Worm (Caenorhabditis elegans) whole organism, L1 larva: ENCODE results near the gene ZC21.6.

Experiments
- C34B4.2 ChIP-seq: sonication (generic microtip); optimal IDR thresholded peaks from 2 replicates; lab custom pipeline; 2017; ENCODE audit warnings: mild to moderate bottlenecking, missing genetic modification characterization, missing compliant biosample characterization
- ama-1 ChIP-seq: fragments of 150-350 bp; optimal IDR thresholded peaks from 2 replicates; lab custom pipeline; 2014
- blmp-1 ChIP-seq: fragments of 150-350 bp; optimal IDR thresholded peaks from 2 replicates; lab custom pipeline; 2014; ENCODE audit warnings: missing biosample characterization, missing genetic modification characterization
- ceh-82 ChIP-seq, 3 experiments: fragments of 150-350 bp in 1 of 3; sonication (generic microtip) in 2 of 3; optimal IDR thresholded peaks; 2 replicates each; lab custom pipeline; 2014 to 2017; ENCODE audit warnings: missing biosample characterization in 3 of 3, missing genetic modification characterization in 3 of 3
- dsc-1 ChIP-seq: sonication (generic microtip); optimal IDR thresholded peaks from 2 replicates; lab custom pipeline; 2016; ENCODE audit warnings: mild to moderate bottlenecking, missing genetic modification characterization, missing compliant biosample characterization
- efl-1 ChIP-seq, 4 experiments: fragments of 150-350 bp; optimal IDR thresholded peaks in 3 of 4; peaks in 1 of 4; 1 replicate in 1 of 4; 2 replicates in 3 of 4; lab custom pipeline; 2014; ENCODE audit warnings: missing biosample characterization in 2 of 4, missing genetic modification characterization in 2 of 4, missing genetic modification reagents in 2 of 4
- egl-13 ChIP-seq: sonication (generic microtip); optimal IDR thresholded peaks from 2 replicates; lab custom pipeline; 2016; ENCODE audit warnings: missing genotype, missing genetic modification reagents, missing genetic modification characterization, missing compliant biosample characterization
- ets-5 ChIP-seq: fragments of 200-800 bp; sonication (Bioruptor generic); IDR thresholded peaks from 2 replicates; pipeline ENCODE4 v1.3.6; 2022; ENCODE audit warnings: missing genetic modification characterization, missing compliant biosample characterization
- fkh-4 ChIP-seq: sonication (generic microtip); optimal IDR thresholded peaks from 2 replicates; lab custom pipeline; 2016; ENCODE audit warnings: missing compliant biosample characterization, missing genetic modification characterization, borderline replicate concordance
- fos-1 ChIP-seq: fragments of 150-350 bp; optimal IDR thresholded peaks from 2 replicates; lab custom pipeline; 2014; ENCODE audit warnings: missing biosample characterization, missing genetic modification characterization
- hlh-17 ChIP-seq: fragments of 200-800 bp; sonication (Bioruptor generic); optimal IDR thresholded peaks from 2 replicates; lab custom pipeline; 2018; ENCODE audit warnings: missing genetic modification characterization, mild to moderate bottlenecking, missing compliant biosample characterization, moderate library complexity, borderline replicate concordance
- hpl-2 ChIP-seq: fragments of 150-350 bp; optimal IDR thresholded peaks from 2 replicates; lab custom pipeline; 2014; ENCODE audit warnings: missing biosample characterization, missing genetic modification reagents, missing genetic modification characterization
- irx-1 ChIP-seq: sonication (generic microtip); optimal IDR thresholded peaks from 2 replicates; lab custom pipeline; 2016; ENCODE audit warnings: missing genetic modification characterization, missing compliant biosample characterization
- lin-13 ChIP-seq: fragments of 150-350 bp; optimal IDR thresholded peaks from 2 replicates; lab custom pipeline; 2014; ENCODE audit warnings: missing biosample characterization, missing genetic modification reagents, missing genetic modification characterization
- lin-35 ChIP-seq, 2 experiments: fragments of 150-350 bp; optimal IDR thresholded peaks; 2 replicates each; lab custom pipeline; 2014; ENCODE audit warnings: missing biosample characterization in 2 of 2, missing genetic modification characterization in 2 of 2, missing genetic modification reagents in 2 of 2
- lsy-2 ChIP-seq, 2 experiments: fragments of 150-350 bp; optimal IDR thresholded peaks; 2 replicates each; lab custom pipeline; 2014; ENCODE audit warnings: missing biosample characterization in 2 of 2, missing genetic modification characterization in 2 of 2
- mab-9 ChIP-seq: fragments of 200-800 bp; sonication (Bioruptor generic); IDR thresholded peaks from 2 replicates; pipeline ENCODE4 v1.3.6; 2022; ENCODE audit warnings: missing genetic modification reagents, missing genetic modification characterization, missing compliant biosample characterization
- mep-1 ChIP-seq: fragments of 150-350 bp; optimal IDR thresholded peaks from 2 replicates; lab custom pipeline; 2014; ENCODE audit warnings: missing biosample characterization, missing genetic modification characterization
- nhr-19 ChIP-seq: fragments of 200-800 bp; sonication (Bioruptor generic); conservative IDR thresholded peaks from 2 replicates; pipeline ENCODE4 v1.3.6; 2022; ENCODE audit warnings: missing genetic modification characterization, missing compliant biosample characterization
- nhr-20 ChIP-seq: sonication (generic microtip); optimal IDR thresholded peaks from 2 replicates; lab custom pipeline; 2016; ENCODE audit warnings: mild to moderate bottlenecking, missing genetic modification characterization, missing compliant biosample characterization
- nhr-237 ChIP-seq: fragments of 150-350 bp; optimal IDR thresholded peaks from 2 replicates; lab custom pipeline; 2014; ENCODE audit warnings: missing biosample characterization, missing genetic modification characterization
- nhr-28 ChIP-seq: fragments of 150-350 bp; optimal IDR thresholded peaks from 2 replicates; lab custom pipeline; 2014; ENCODE audit warnings: missing biosample characterization, missing genetic modification characterization
- nhr-71 ChIP-seq: sonication (generic microtip); optimal IDR thresholded peaks from 2 replicates; lab custom pipeline; 2016; ENCODE audit warnings: mild to moderate bottlenecking, missing genetic modification characterization, moderate library complexity, missing compliant biosample characterization
- nhr-76 ChIP-seq: sonication (generic microtip); optimal IDR thresholded peaks from 2 replicates; lab custom pipeline; 2017; ENCODE audit warnings: missing biosample characterization, missing genetic modification characterization
- nhr-77 ChIP-seq: fragments of 150-350 bp; optimal IDR thresholded peaks from 2 replicates; lab custom pipeline; 2014; ENCODE audit warnings: missing biosample characterization, missing genetic modification characterization
- nhr-85 ChIP-seq: sonication (generic microtip); peaks from one replicate; lab custom pipeline; 2016; ENCODE audit warnings: missing genetic modification characterization, inconsistent platforms, missing compliant biosample characterization
- rnt-1 ChIP-seq: sonication (generic microtip); optimal IDR thresholded peaks from 2 replicates; lab custom pipeline; 2016; ENCODE audit warnings: mild to moderate bottlenecking, missing genetic modification characterization, moderate library complexity, missing compliant biosample characterization
- skn-1 ChIP-seq: fragments of 150-350 bp; optimal IDR thresholded peaks from 2 replicates; lab custom pipeline; 2014; ENCODE audit warnings: missing biosample characterization, missing genetic modification characterization
- snu-23 ChIP-seq: sonication (generic microtip); optimal IDR thresholded peaks from 2 replicates; lab custom pipeline; 2016; ENCODE audit warnings: missing genetic modification characterization, missing compliant biosample characterization
- sox-4 ChIP-seq: sonication (generic microtip); optimal IDR thresholded peaks from 2 replicates; lab custom pipeline; 2016; ENCODE audit warnings: missing genetic modification characterization, missing compliant biosample characterization
- swsn-7 ChIP-seq: sonication (generic microtip); optimal IDR thresholded peaks from 2 replicates; lab custom pipeline; 2016; ENCODE audit warnings: missing genetic modification characterization, missing compliant biosample characterization
- tbx-2 ChIP-seq: sonication (generic microtip); optimal IDR thresholded peaks from 2 replicates; lab custom pipeline; 2016; ENCODE audit warnings: missing genetic modification characterization, missing compliant biosample characterization
- vab-15 ChIP-seq: sonication (generic microtip); optimal IDR thresholded peaks from 2 replicates; lab custom pipeline; 2017; ENCODE audit warnings: missing genotype, mild to moderate bottlenecking, missing genetic modification characterization, missing compliant biosample characterization
- ztf-4 ChIP-seq: fragments of 150-350 bp; optimal IDR thresholded peaks from 2 replicates; lab custom pipeline; 2014; ENCODE audit warnings: missing biosample characterization, missing genetic modification characterization

Gene ZC21.6

ce11 chrIII:8556836-8557385 is 11.5 kb upstream of the ZC21.6 start, which contains the start of gene C02D5.2 (continued):
- no peak for TF ChIP-seq nhr-237 (tag; lab: Kevin White, UChicago)
- TF ChIP-seq mab-9 (GFP tag; lab: Robert Waterston, UW), result no peak
- peak; percentile 9 for TF ChIP-seq irx-1 (tag; lab: Kevin White, UChicago)
- TF ChIP-seq ets-5 (GFP tag; lab: Robert Waterston, UW), result no peak
- TF ChIP-seq lsy-2 (tag; optimal IDR thresholded peaks at IDR 0.05; lab: Kevin White, UChicago), result peak; percentile 50 to 71
- peak in 2 of 3 experiments; percentile 31 to 36 for TF ChIP-seq ceh-82 (tag; optimal IDR thresholded peaks at IDR 0.05; lab: Kevin White, UChicago)
- TF ChIP-seq snu-23 (GFP tag; lab: Kevin White, UChicago), result peak; percentile 60
- TF ChIP-seq nhr-19 (GFP tag; lab: Robert Waterston, UW), result peak; percentile 52
- no peak for TF ChIP-seq hpl-2 (GFP tag; lab: Kevin White, UChicago)
- TF ChIP-seq egl-13 (tag; lab: Kevin White, UChicago), result no peak
- TF ChIP-seq tbx-2, result peak; percentile 22
- TF ChIP-seq sox-4 (tag; lab: Kevin White, UChicago), result no peak
- TF ChIP-seq lin-35 (GFP tag; optimal IDR thresholded peaks at IDR 0.05; lab: Kevin White, UChicago), result peak; percentile 40 to 50
- TF ChIP-seq efl-1 (optimal IDR thresholded peaks at IDR 0.05; lab: Kevin White, UChicago), result peak; percentile 67 to 70
- peak in 1 of 2 experiments; percentile 76 for TF ChIP-seq efl-1 (GFP tag; optimal IDR thresholded peaks at IDR 0.05 in 1 of 2; lab: Kevin White, UChicago)
- TF ChIP-seq, all 84 proteins: peak for 23

- TF ChIP-seq blmp-1 (tag; lab: Kevin White, UChicago), result peak; percentile 94
- no peak for TF ChIP-seq lin-13 (GFP tag; lab: Kevin White, UChicago)
- no peak for TF ChIP-seq lin-35 (GFP tag; optimal IDR thresholded peaks at IDR 0.05; lab: Kevin White, UChicago)
- no peak for TF ChIP-seq nhr-77 (tag; lab: Kevin White, UChicago)
- TF ChIP-seq, all 84 proteins: peak for 1
Measured at ce11 chrIII:8555682-8556081, 10.3 kb upstream of the ZC21.6 start.

DNA sequence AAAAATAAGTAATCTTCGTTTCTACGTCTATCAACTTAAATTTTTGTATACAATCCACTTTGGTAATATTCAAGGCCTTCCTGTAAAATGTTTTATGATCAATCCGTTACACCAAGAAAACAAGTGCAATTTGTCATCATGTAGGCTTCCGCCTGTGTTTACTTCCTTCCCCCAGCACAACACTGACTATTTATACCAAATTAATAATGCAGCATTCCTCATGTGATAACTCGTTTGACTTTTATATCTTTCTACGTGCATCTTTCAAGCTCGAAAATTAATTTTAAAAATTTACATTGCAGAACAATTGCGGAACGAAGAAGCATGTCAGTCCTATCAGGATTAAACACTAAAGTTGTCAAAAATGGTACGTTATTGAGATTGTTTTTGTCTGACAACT is 9.1 kb upstream of the ZC21.6 start, which contains the start of gene gsto-2:
Gene gsto-2 (plus strand): TSS at position 301 of the 400 bp plus-strand sequence.
- no peak for TF ChIP-seq vab-15 (tag; lab: Kevin White, UChicago)
- no peak for TF ChIP-seq C34B4.2 (tag; lab: Kevin White, UChicago)
- TF ChIP-seq nhr-28 (tag; lab: Kevin White, UChicago), result no peak
- TF ChIP-seq nhr-76, result no peak
- TF ChIP-seq ets-5 (GFP tag; lab: Robert Waterston, UW), result no peak
- TF ChIP-seq fos-1 (tag; lab: Kevin White, UChicago), result no peak
- no peak for TF ChIP-seq dsc-1 (tag; lab: Kevin White, UChicago)
- no peak for TF ChIP-seq snu-23 (GFP tag; lab: Kevin White, UChicago)
- no peak for TF ChIP-seq ama-1 (lab: Kevin White, UChicago)
- TF ChIP-seq ztf-4 (tag; lab: Kevin White, UChicago), result no peak
- TF ChIP-seq ceh-82 (tag; optimal IDR thresholded peaks at IDR 0.05; lab: Kevin White, UChicago), result no peak

- TF ChIP-seq fkh-4 (tag; lab: Kevin White, UChicago) (no peak), skn-1 (peak; percentile 100), lsy-2 (tag; optimal IDR thresholded peaks at IDR 0.05; lab: Kevin White, UChicago) (peak; percentile 2 to 24), swsn-7 (tag; lab: Kevin White, UChicago) (peak; percentile 2), rnt-1 (tag; lab: Kevin White, UChicago) (no peak), mep-1 (tag; lab: Kevin White, UChicago) (peak; percentile 36), nhr-20 (tag; lab: Kevin White, UChicago) (peak; percentile 3), lin-35 (GFP tag; optimal IDR thresholded peaks at IDR 0.05; lab: Kevin White, UChicago) (peak in 1 of 2 experiments; percentile 5), blmp-1 (tag; lab: Kevin White, UChicago) (peak; percentile 63), nhr-85 (peak; percentile 22), hlh-17 (no peak), nhr-71 (tag; lab: Kevin White, UChicago) (peak; percentile 28)
Measured at ce11 chrIII:8552125-8552524, 6.7 kb upstream of the ZC21.6 start, which contains the start of gene C02D5.4. TSS of gene C02D5.4 (plus strand) at chrIII:8552165.
